Worm (Caenorhabditis elegans) whole organism, L1 larva: Measurements from ENCODE around the gene srlf-3.

Experiments
- C04F5.9 ChIP-seq: sonication (generic microtip); optimal IDR thresholded peaks from 2 replicates; lab custom pipeline; 2016; ENCODE audit warnings: missing genetic modification characterization, missing compliant biosample characterization
- C16A3.4 ChIP-seq: fragments of 150-350 bp; optimal IDR thresholded peaks from 2 replicates; lab custom pipeline; 2014; ENCODE audit warnings: missing biosample characterization, missing genetic modification characterization
- C34B4.2 ChIP-seq: sonication (generic microtip); optimal IDR thresholded peaks from 2 replicates; lab custom pipeline; 2017; ENCODE audit warnings: mild to moderate bottlenecking, missing genetic modification characterization, missing compliant biosample characterization
- aha-1 ChIP-seq: fragments of 150-350 bp; optimal IDR thresholded peaks from 2 replicates; lab custom pipeline; 2014; ENCODE audit warnings: missing biosample characterization, missing genetic modification characterization
- ceh-82 ChIP-seq, 3 experiments: fragments of 150-350 bp in 1 of 3; sonication (generic microtip) in 2 of 3; optimal IDR thresholded peaks; 2 replicates each; lab custom pipeline; 2014 to 2017; ENCODE audit warnings: missing biosample characterization in 3 of 3, missing genetic modification characterization in 3 of 3
- ceh-90 ChIP-seq: sonication (generic microtip); optimal IDR thresholded peaks from 2 replicates; lab custom pipeline; 2016; ENCODE audit warnings: missing genetic modification characterization, missing compliant biosample characterization
- ces-1 ChIP-seq: fragments of 150-350 bp; optimal IDR thresholded peaks from 2 replicates; lab custom pipeline; 2014; ENCODE audit warnings: missing biosample characterization, missing genetic modification reagents, missing genetic modification characterization
- dpl-1 ChIP-seq, 3 experiments: fragments of 150-350 bp in 2 of 3; sonication (generic microtip) in 1 of 3; optimal IDR thresholded peaks; 2 replicates each; lab custom pipeline; 2014 to 2017; ENCODE audit warnings: missing biosample characterization in 3 of 3, missing genetic modification characterization in 3 of 3, missing genetic modification reagents in 3 of 3
- efl-1 ChIP-seq, 4 experiments: fragments of 150-350 bp; optimal IDR thresholded peaks in 3 of 4; peaks in 1 of 4; 1 replicate in 1 of 4; 2 replicates in 3 of 4; lab custom pipeline; 2014; ENCODE audit warnings: missing biosample characterization in 2 of 4, missing genetic modification characterization in 2 of 4, missing genetic modification reagents in 2 of 4
- elt-2 ChIP-seq: sonication (generic microtip); optimal IDR thresholded peaks from 2 replicates; lab custom pipeline; 2016; ENCODE audit warnings: missing genetic modification characterization, mild to moderate bottlenecking, inconsistent platforms, missing compliant biosample characterization, missing genetic modification reagents
- ets-5 ChIP-seq: fragments of 200-800 bp; sonication (Bioruptor generic); IDR thresholded peaks from 2 replicates; pipeline ENCODE4 v1.3.6; 2022; ENCODE audit warnings: missing genetic modification characterization, missing compliant biosample characterization
- fkh-10 ChIP-seq: sonication (generic microtip); optimal IDR thresholded peaks from 2 replicates; lab custom pipeline; 2017; ENCODE audit warnings: missing biosample characterization, missing genetic modification reagents, missing genetic modification characterization
- fkh-8 ChIP-seq: sonication (generic microtip); optimal IDR thresholded peaks from 2 replicates; lab custom pipeline; 2016; ENCODE audit warnings: mild to moderate bottlenecking, missing genetic modification characterization, missing compliant biosample characterization
- grh-1 ChIP-seq: fragments of 200-800 bp; sonication (Bioruptor generic); IDR thresholded peaks from 2 replicates; pipeline ENCODE4 v1.3.6; 2022; ENCODE audit warnings: missing genetic modification reagents, missing genetic modification characterization, missing compliant biosample characterization
- hlh-17 ChIP-seq: fragments of 200-800 bp; sonication (Bioruptor generic); optimal IDR thresholded peaks from 2 replicates; lab custom pipeline; 2018; ENCODE audit warnings: missing genetic modification characterization, mild to moderate bottlenecking, missing compliant biosample characterization, moderate library complexity, borderline replicate concordance
- hpl-2 ChIP-seq: fragments of 150-350 bp; optimal IDR thresholded peaks from 2 replicates; lab custom pipeline; 2014; ENCODE audit warnings: missing biosample characterization, missing genetic modification reagents, missing genetic modification characterization
- irx-1 ChIP-seq: sonication (generic microtip); optimal IDR thresholded peaks from 2 replicates; lab custom pipeline; 2016; ENCODE audit warnings: missing genetic modification characterization, missing compliant biosample characterization
- lin-13 ChIP-seq: fragments of 150-350 bp; optimal IDR thresholded peaks from 2 replicates; lab custom pipeline; 2014; ENCODE audit warnings: missing biosample characterization, missing genetic modification reagents, missing genetic modification characterization
- lin-14 ChIP-seq: fragments of 200-800 bp; sonication (Bioruptor generic); optimal IDR thresholded peaks from 2 replicates; lab custom pipeline; 2018; ENCODE audit warnings: mild to moderate bottlenecking, missing genetic modification characterization, moderate library complexity, missing compliant biosample characterization
- lin-15B ChIP-seq: fragments of 150-350 bp; sonication (generic microtip); optimal IDR thresholded peaks from 3 replicates; lab custom pipeline; 2014; ENCODE audit warnings: missing biosample characterization, missing genetic modification characterization
- lin-35 ChIP-seq, 2 experiments: fragments of 150-350 bp; optimal IDR thresholded peaks; 2 replicates each; lab custom pipeline; 2014; ENCODE audit warnings: missing biosample characterization in 2 of 2, missing genetic modification characterization in 2 of 2, missing genetic modification reagents in 2 of 2
- lin-39 ChIP-seq: fragments of 150-350 bp; optimal IDR thresholded peaks from 2 replicates; lab custom pipeline; 2014; ENCODE audit warnings: missing biosample characterization, missing genetic modification reagents, missing genetic modification characterization
- lir-3 ChIP-seq: sonication (generic microtip); optimal IDR thresholded peaks from 2 replicates; lab custom pipeline; 2016; ENCODE audit warnings: mild to moderate bottlenecking, missing genetic modification characterization, moderate library complexity, missing compliant biosample characterization; ENCODE audit not compliant: poor library complexity
- mab-9 ChIP-seq: fragments of 200-800 bp; sonication (Bioruptor generic); IDR thresholded peaks from 2 replicates; pipeline ENCODE4 v1.3.6; 2022; ENCODE audit warnings: missing genetic modification reagents, missing genetic modification characterization, missing compliant biosample characterization
- mef-2 ChIP-seq: fragments of 150-350 bp; optimal IDR thresholded peaks from 2 replicates; lab custom pipeline; 2014; ENCODE audit warnings: missing biosample characterization, missing genetic modification characterization
- mep-1 ChIP-seq: fragments of 150-350 bp; optimal IDR thresholded peaks from 2 replicates; lab custom pipeline; 2014; ENCODE audit warnings: missing biosample characterization, missing genetic modification characterization
- nhr-11 ChIP-seq: fragments of 150-350 bp; optimal IDR thresholded peaks from 2 replicates; lab custom pipeline; 2014; ENCODE audit warnings: missing biosample characterization, missing genetic modification characterization
- nhr-20 ChIP-seq: sonication (generic microtip); optimal IDR thresholded peaks from 2 replicates; lab custom pipeline; 2016; ENCODE audit warnings: mild to moderate bottlenecking, missing genetic modification characterization, missing compliant biosample characterization
- nhr-237 ChIP-seq: fragments of 150-350 bp; optimal IDR thresholded peaks from 2 replicates; lab custom pipeline; 2014; ENCODE audit warnings: missing biosample characterization, missing genetic modification characterization
- nhr-28 ChIP-seq: fragments of 150-350 bp; optimal IDR thresholded peaks from 2 replicates; lab custom pipeline; 2014; ENCODE audit warnings: missing biosample characterization, missing genetic modification characterization
- nhr-47 ChIP-seq: sonication (generic microtip); optimal IDR thresholded peaks from 2 replicates; lab custom pipeline; 2016; ENCODE audit warnings: mild to moderate bottlenecking, missing genetic modification characterization, moderate library complexity, missing compliant biosample characterization
- nhr-77 ChIP-seq: fragments of 150-350 bp; optimal IDR thresholded peaks from 2 replicates; lab custom pipeline; 2014; ENCODE audit warnings: missing biosample characterization, missing genetic modification characterization
- nhr-90 ChIP-seq: sonication (generic microtip); optimal IDR thresholded peaks from 2 replicates; lab custom pipeline; 2016; ENCODE audit warnings: mild to moderate bottlenecking, missing genetic modification characterization, missing compliant biosample characterization; ENCODE audit not compliant: poor library complexity
- pax-3 ChIP-seq: fragments of 200-800 bp; sonication (Bioruptor generic); optimal IDR thresholded peaks from 2 replicates; lab custom pipeline; 2018; ENCODE audit warnings: mild to moderate bottlenecking, missing genetic modification characterization, moderate library complexity, missing compliant biosample characterization
- pqm-1 ChIP-seq: sonication (generic microtip); optimal IDR thresholded peaks from 3 replicates; lab custom pipeline; 2017; ENCODE audit warnings: missing biosample characterization, missing genetic modification characterization
- rnt-1 ChIP-seq: sonication (generic microtip); optimal IDR thresholded peaks from 2 replicates; lab custom pipeline; 2016; ENCODE audit warnings: mild to moderate bottlenecking, missing genetic modification characterization, moderate library complexity, missing compliant biosample characterization
- snu-23 ChIP-seq: sonication (generic microtip); optimal IDR thresholded peaks from 2 replicates; lab custom pipeline; 2016; ENCODE audit warnings: missing genetic modification characterization, missing compliant biosample characterization
- sptf-1 ChIP-seq: fragments of 150-350 bp; optimal IDR thresholded peaks from 2 replicates; lab custom pipeline; 2014; ENCODE audit warnings: missing biosample characterization, missing genetic modification characterization
- sup-37 ChIP-seq: fragments of 200-800 bp; sonication (Bioruptor generic); optimal IDR thresholded peaks from 2 replicates; lab custom pipeline; 2018; ENCODE audit warnings: mild to moderate bottlenecking, missing genetic modification characterization, missing compliant biosample characterization
- tbx-2 ChIP-seq: sonication (generic microtip); optimal IDR thresholded peaks from 2 replicates; lab custom pipeline; 2016; ENCODE audit warnings: missing genetic modification characterization, missing compliant biosample characterization
- tlp-1 ChIP-seq: fragments of 150-350 bp; optimal IDR thresholded peaks from 2 replicates; lab custom pipeline; 2014; ENCODE audit warnings: missing biosample characterization, missing genetic modification characterization
- unc-130 ChIP-seq: fragments of 150-350 bp; optimal IDR thresholded peaks from 2 replicates; lab custom pipeline; 2017; ENCODE audit warnings: missing biosample characterization, missing genetic modification characterization, inconsistent platforms
- unc-30 ChIP-seq: sonication (generic microtip); optimal IDR thresholded peaks from 2 replicates; lab custom pipeline; 2017; ENCODE audit warnings: missing biosample characterization, missing genetic modification characterization
- unc-62 ChIP-seq: fragments of 150-350 bp; optimal IDR thresholded peaks from 2 replicates; lab custom pipeline; 2014; ENCODE audit warnings: missing biosample characterization, missing genetic modification reagents, missing genetic modification characterization
- unc-86 ChIP-seq: sonication (generic microtip); optimal IDR thresholded peaks from 2 replicates; lab custom pipeline; 2016; ENCODE audit warnings: missing genetic modification characterization, missing compliant biosample characterization
- unc-98 ChIP-seq: fragments of 200-800 bp; sonication (Bioruptor generic); IDR thresholded peaks from 2 replicates; pipeline ENCODE4 v1.3.6; 2022; ENCODE audit warnings: missing genetic modification characterization, missing compliant biosample characterization
- xbp-1 ChIP-seq: sonication (generic microtip); optimal IDR thresholded peaks from 2 replicates; lab custom pipeline; 2016; ENCODE audit warnings: missing genetic modification characterization, missing compliant biosample characterization
- zag-1 ChIP-seq: fragments of 150-350 bp; optimal IDR thresholded peaks from 2 replicates; lab custom pipeline; 2014; ENCODE audit warnings: missing biosample characterization, missing genetic modification characterization
- zip-4 ChIP-seq: fragments of 200-800 bp; sonication (Bioruptor generic); optimal IDR thresholded peaks from 2 replicates; lab custom pipeline; 2018; ENCODE audit warnings: mild to moderate bottlenecking, missing genetic modification characterization, moderate library complexity, missing compliant biosample characterization
- ztf-11 ChIP-seq, 2 experiments: sonication (generic microtip); optimal IDR thresholded peaks; 2 replicates each; lab custom pipeline; 2016 to 2017; ENCODE audit warnings: missing genetic modification characterization in 2 of 2, missing biosample characterization in 1 of 2, missing compliant biosample characterization in 1 of 2
- ztf-4 ChIP-seq: fragments of 150-350 bp; optimal IDR thresholded peaks from 2 replicates; lab custom pipeline; 2014; ENCODE audit warnings: missing biosample characterization, missing genetic modification characterization

Gene srlf-3

ce11 chrIV:8523981-8524380 lies 36.7 kb downstream of the srlf-3 start:
- no peak for TF ChIP-seq sup-37 (GFP tag; lab: Kevin White, UChicago)
- TF ChIP-seq lin-39 (tag; lab: Kevin White, UChicago) = no peak
- no peak for TF ChIP-seq pqm-1
- TF ChIP-seq unc-130 (tag; lab: Kevin White, UChicago) = no peak
- TF ChIP-seq lin-14 (GFP tag; lab: Kevin White, UChicago) = no peak
- no peak for TF ChIP-seq dpl-1 (GFP tag; optimal IDR thresholded peaks at IDR 0.05; lab: Kevin White, UChicago)
- no peak for TF ChIP-seq lir-3

DNA sequence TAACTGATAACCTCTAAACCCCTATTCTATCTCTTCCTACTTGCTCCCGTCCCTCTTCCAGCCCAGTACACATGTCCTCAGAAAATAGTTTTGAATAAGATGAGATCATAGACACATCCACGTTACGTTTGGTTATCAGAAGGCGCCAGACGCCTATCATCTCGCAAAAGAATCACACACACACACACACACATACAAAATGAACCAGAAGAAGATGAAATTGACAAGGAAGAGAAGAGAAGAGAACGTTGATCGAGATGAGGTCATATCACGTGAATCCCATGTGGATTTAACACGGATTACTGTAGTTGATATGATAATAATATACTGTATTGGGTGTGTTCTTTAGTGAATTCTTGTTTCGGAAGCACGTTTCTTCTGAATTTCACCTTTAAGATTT lies 38.8 kb downstream of the srlf-3 start:
- TF ChIP-seq snu-23 (GFP tag; lab: Kevin White, UChicago) (peak; percentile 85), unc-62 (GFP tag; lab: Kevin White, UChicago) (no peak), hlh-17 (no peak), pax-3 (tag; lab: Kevin White, UChicago) (no peak), nhr-28 (tag; lab: Kevin White, UChicago) (no peak), fkh-10 (GFP tag; lab: Kevin White, UChicago) (no peak), nhr-11 (tag; lab: Kevin White, UChicago) (peak; percentile 66), ztf-11 (tag; optimal IDR thresholded peaks at IDR 0.05; lab: Kevin White, UChicago) (no peak), aha-1 (tag; lab: Kevin White, UChicago) (no peak), C16A3.4 (tag; lab: Kevin White, UChicago) (peak; percentile 50), sptf-1 (tag; lab: Kevin White, UChicago) (no peak), ceh-82 (tag; optimal IDR thresholded peaks at IDR 0.05; lab: Kevin White, UChicago) (no peak), ceh-90 (no peak), irx-1 (tag; lab: Kevin White, UChicago) (peak; percentile 49), tlp-1 (no peak), lin-35 (GFP tag; optimal IDR thresholded peaks at IDR 0.05; lab: Kevin White, UChicago) (peak in 1 of 2 experiments; percentile 67), lin-39 (tag; lab: Kevin White, UChicago) (no peak), unc-130 (tag; lab: Kevin White, UChicago) (peak; percentile 49), mep-1 (tag; lab: Kevin White, UChicago) (peak; percentile 67), ets-5 (GFP tag; lab: Robert Waterston, UW) (no peak), efl-1 (optimal IDR thresholded peaks at IDR 0.05; lab: Kevin White, UChicago) (peak; percentile 18 to 37), efl-1 (GFP tag; optimal IDR thresholded peaks at IDR 0.05 in 1 of 2; lab: Kevin White, UChicago) (peak; percentile 7 to 93), nhr-77 (tag; lab: Kevin White, UChicago) (no peak), unc-98 (GFP tag; lab: Robert Waterston, UW) (no peak), nhr-237 (no peak), ztf-4 (peak; percentile 71), nhr-90 (tag; lab: Kevin White, UChicago) (peak; percentile 59), fkh-8 (tag; lab: Kevin White, UChicago) (no peak), rnt-1 (tag; lab: Kevin White, UChicago) (peak; percentile 83), lin-15B (no peak), lin-13 (no peak), mab-9 (GFP tag; lab: Robert Waterston, UW) (no peak), mef-2 (no peak), tbx-2 (peak; percentile 82), C04F5.9 (tag; lab: Kevin White, UChicago) (no peak), hpl-2 (no peak), grh-1 (no peak; the same call in 1 of the 2 replicates), lin-14 (GFP tag; lab: Kevin White, UChicago) (peak; percentile 94), unc-86 (no peak), nhr-47 (tag; lab: Kevin White, UChicago) (peak; percentile 61), zip-4 (GFP tag; lab: Kevin White, UChicago) (no peak), nhr-20 (tag; lab: Kevin White, UChicago) (peak; percentile 93), xbp-1 (peak; percentile 31), unc-30 (no peak), elt-2 (peak; percentile 37), ces-1 (GFP tag; lab: Kevin White, UChicago) (no peak), lir-3 (peak; percentile 32), zag-1 (no peak), C34B4.2 (tag; lab: Kevin White, UChicago) (no peak)
